Fruit fly (Drosophila melanogaster) whole organism, embryonic: Measurements from ENCODE around the gene CG15014.

Experiments
- Atf6 ChIP-seq: fragments of 200-800 bp; sonication (Bioruptor generic); IDR thresholded peaks from 2 replicates; pipeline ENCODE4 v1.3.6; 2022; ENCODE audit warnings: missing biosample characterization, missing genetic modification characterization
- Bdp1 ChIP-seq: fragments of 200-800 bp; sonication (Bioruptor generic); optimal IDR thresholded peaks from 3 replicates; lab custom pipeline; 2016; ENCODE audit warnings: missing biosample characterization, missing genetic modification characterization
- CG10321 ChIP-seq: fragments of 200-800 bp; sonication (Bioruptor generic); IDR thresholded peaks from 2 replicates; pipeline ENCODE4 v1.3.6; 2022; ENCODE audit warnings: missing biosample characterization, missing genetic modification characterization
- CG11093 ChIP-seq: fragments of 200-800 bp; sonication (Bioruptor generic); IDR thresholded peaks from 3 replicates; pipeline ENCODE4 v1.3.6; 2022; ENCODE audit warnings: missing biosample characterization, missing genetic modification characterization
- CG11456 ChIP-seq: fragments of 200-800 bp; sonication (Bioruptor generic); IDR thresholded peaks from 3 replicates; pipeline ENCODE4 v1.3.6; 2022; ENCODE audit warnings: missing biosample characterization, missing genetic modification characterization
- CG12219 ChIP-seq: fragments of 200-800 bp; sonication (Bioruptor generic); optimal IDR thresholded peaks from 3 replicates; lab custom pipeline; 2018; ENCODE audit warnings: missing biosample characterization, mild to moderate bottlenecking, missing genetic modification characterization
- CG13123 ChIP-seq: fragments of 200-800 bp; sonication (Bioruptor generic); optimal IDR thresholded peaks from 2 replicates; lab custom pipeline; 2016; ENCODE audit warnings: missing biosample characterization, missing genetic modification characterization
- CG13296 ChIP-seq: fragments of 200-800 bp; sonication (Bioruptor generic); optimal IDR thresholded peaks from 3 replicates; lab custom pipeline; 2018; ENCODE audit warnings: missing biosample characterization, mild to moderate bottlenecking, missing genetic modification characterization
- CG15011 ChIP-seq: fragments of 200-800 bp; sonication (Bioruptor generic); optimal IDR thresholded peaks from 3 replicates; lab custom pipeline; 2018; ENCODE audit warnings: missing biosample characterization, mild to moderate bottlenecking, missing genetic modification characterization
- CG16813 ChIP-seq: fragments of 200-800 bp; sonication (Bioruptor generic); IDR thresholded peaks from 3 replicates; pipeline ENCODE4 v1.3.6; 2022; ENCODE audit warnings: missing biosample characterization, missing genetic modification characterization; ENCODE audit not compliant: partially characterized antibody
- CG17568 ChIP-seq: fragments of 200-800 bp; sonication (Bioruptor generic); optimal IDR thresholded peaks from 2 replicates; lab custom pipeline; 2018; ENCODE audit warnings: missing biosample characterization, mild to moderate bottlenecking, missing genetic modification characterization, moderate library complexity
- CG17612 ChIP-seq: fragments of 200-800 bp; sonication (Bioruptor generic); IDR thresholded peaks from 2 replicates; pipeline ENCODE4 v1.3.6; 2022; ENCODE audit warnings: missing biosample characterization, missing genetic modification characterization
- CG17802 ChIP-seq: fragments of 200-800 bp; sonication (Bioruptor generic); optimal IDR thresholded peaks from 2 replicates; lab custom pipeline; 2018; ENCODE audit warnings: missing biosample characterization, mild to moderate bottlenecking, missing genetic modification characterization, moderate library complexity
- CG18262 ChIP-seq: fragments of 200-800 bp; optimal IDR thresholded peaks from 3 replicates; lab custom pipeline; 2019; ENCODE audit warnings: missing biosample characterization, mild to moderate bottlenecking, missing genetic modification characterization, moderate library complexity
- CG33213 ChIP-seq: fragments of 200-800 bp; sonication (Bioruptor generic); optimal IDR thresholded peaks from 3 replicates; lab custom pipeline; 2016; ENCODE audit warnings: missing biosample characterization, missing genetic modification characterization
- CG34376 ChIP-seq: fragments of 200-800 bp; sonication (Bioruptor generic); optimal IDR thresholded peaks from 2 replicates; lab custom pipeline; 2018; ENCODE audit warnings: missing biosample characterization, mild to moderate bottlenecking, missing genetic modification characterization
- CG42726 ChIP-seq: fragments of 200-800 bp; sonication (Bioruptor generic); IDR thresholded peaks from 2 replicates; pipeline ENCODE4 v1.3.6; 2022; ENCODE audit warnings: missing biosample characterization, missing genetic modification characterization; ENCODE audit not compliant: partially characterized antibody
- CG6272 ChIP-seq: fragments of 200-800 bp; sonication (Bioruptor generic); IDR thresholded peaks from 2 replicates; pipeline ENCODE4 v1.3.6; 2022; ENCODE audit warnings: missing biosample characterization, missing genetic modification characterization
- CG6854 ChIP-seq: fragments of 200-800 bp; sonication (Bioruptor generic); optimal IDR thresholded peaks from 3 replicates; lab custom pipeline; 2017; ENCODE audit warnings: missing biosample characterization, mild to moderate bottlenecking, missing genetic modification characterization
- CG7839 ChIP-seq: fragments of 200-800 bp; sonication (Bioruptor generic); optimal IDR thresholded peaks from 3 replicates; lab custom pipeline; 2018; ENCODE audit warnings: missing biosample characterization, mild to moderate bottlenecking, missing genetic modification characterization, moderate library complexity
- CG8765 ChIP-seq: fragments of 200-800 bp; sonication (Bioruptor generic); IDR thresholded peaks from 2 replicates; pipeline ENCODE4 v1.3.6; 2022; ENCODE audit warnings: missing biosample characterization, missing genetic modification characterization
- CG9437 ChIP-seq: fragments of 200-800 bp; sonication (Bioruptor generic); optimal IDR thresholded peaks from 2 replicates; lab custom pipeline; 2018; ENCODE audit warnings: missing biosample characterization, mild to moderate bottlenecking, missing genetic modification characterization
- CTCF ChIP-seq: fragments of 200-800 bp; sonication (Bioruptor generic); optimal IDR thresholded peaks from 2 replicates; lab custom pipeline; 2017; ENCODE audit warnings: missing biosample characterization, mild to moderate bottlenecking, missing genetic modification characterization, moderate library complexity
- Ets97D ChIP-seq: fragments of 200-800 bp; sonication (Bioruptor generic); optimal IDR thresholded peaks from 3 replicates; lab custom pipeline; 2016; ENCODE audit warnings: missing biosample characterization, missing genetic modification characterization
- Gsc ChIP-seq: fragments of 200-800 bp; sonication (Bioruptor generic); IDR thresholded peaks from 2 replicates; pipeline ENCODE4 v1.3.6; 2022; ENCODE audit warnings: missing biosample characterization, missing genetic modification characterization
- Hmr ChIP-seq: fragments of 200-800 bp; sonication (Bioruptor generic); optimal IDR thresholded peaks from 3 replicates; lab custom pipeline; 2017; ENCODE audit warnings: mild to moderate bottlenecking, missing biosample characterization, missing genetic modification reagents, missing genetic modification characterization
- Mes4 ChIP-seq: fragments of 200-800 bp; sonication (Bioruptor generic); optimal IDR thresholded peaks from 2 replicates; lab custom pipeline; 2016; ENCODE audit warnings: missing biosample characterization, missing genetic modification characterization
- NK7.1 ChIP-seq: fragments of 200-800 bp; sonication (Bioruptor generic); optimal IDR thresholded peaks from 3 replicates; lab custom pipeline; 2016; ENCODE audit warnings: missing biosample characterization, missing genetic modification characterization
- Nf-YC ChIP-seq: fragments of 200-800 bp; optimal IDR thresholded peaks from 3 replicates; lab custom pipeline; 2019; ENCODE audit warnings: missing biosample characterization, mild to moderate bottlenecking, missing genetic modification characterization, moderate library complexity
- Optix ChIP-seq: fragments of 200-800 bp; sonication (Bioruptor generic); IDR thresholded peaks from 3 replicates; pipeline ENCODE4 v1.3.6; 2022; ENCODE audit warnings: missing biosample characterization, missing genetic modification characterization
- Sox100B ChIP-seq: fragments of 200-800 bp; sonication (Bioruptor generic); optimal IDR thresholded peaks from 3 replicates; lab custom pipeline; 2018; ENCODE audit warnings: missing biosample characterization, mild to moderate bottlenecking, missing genetic modification characterization
- Vsx1 ChIP-seq: fragments of 200-800 bp; sonication (Bioruptor generic); optimal IDR thresholded peaks from 2 replicates; lab custom pipeline; 2017; ENCODE audit warnings: missing biosample characterization, mild to moderate bottlenecking, missing genetic modification characterization, missing genetic modification reagents
- Xbp1 ChIP-seq: fragments of 200-800 bp; sonication (Bioruptor generic); optimal IDR thresholded peaks from 3 replicates; lab custom pipeline; 2016; ENCODE audit warnings: missing biosample characterization, mild to moderate bottlenecking, missing genetic modification characterization
- abd-A ChIP-seq: fragments of 200-800 bp; sonication (Bioruptor generic); optimal IDR thresholded peaks from 3 replicates; lab custom pipeline; 2019; ENCODE audit warnings: missing biosample characterization, mild to moderate bottlenecking, missing genetic modification characterization, moderate library complexity
- ara ChIP-seq: fragments of 200-800 bp; sonication (Bioruptor generic); IDR thresholded peaks from 2 replicates; pipeline ENCODE4 v1.3.6; 2022; ENCODE audit warnings: missing biosample characterization, missing genetic modification characterization
- ash1 ChIP-seq: fragments of 200-800 bp; sonication (Bioruptor generic); optimal IDR thresholded peaks from 2 replicates; lab custom pipeline; 2018; ENCODE audit warnings: missing biosample characterization, mild to moderate bottlenecking, missing genetic modification characterization
- corto ChIP-seq: fragments of 200-800 bp; sonication (Bioruptor generic); optimal IDR thresholded peaks from 2 replicates; lab custom pipeline; 2016; ENCODE audit warnings: missing biosample characterization, mild to moderate bottlenecking, missing genetic modification characterization, moderate library complexity
- crc ChIP-seq: fragments of 200-800 bp; sonication (Bioruptor generic); optimal IDR thresholded peaks from 2 replicates; lab custom pipeline; 2016; ENCODE audit warnings: missing biosample characterization, missing genetic modification characterization
- dati ChIP-seq: fragments of 200-800 bp; sonication (Bioruptor generic); IDR thresholded peaks from 2 replicates; pipeline ENCODE4 v1.3.6; 2022; ENCODE audit warnings: missing biosample characterization, missing genetic modification characterization
- ewg ChIP-seq: fragments of 200-800 bp; sonication (Bioruptor generic); optimal IDR thresholded peaks from 3 replicates; lab custom pipeline; 2017; ENCODE audit warnings: mild to moderate bottlenecking, missing biosample characterization, missing genetic modification reagents, missing genetic modification characterization
- gcm ChIP-seq: fragments of 200-800 bp; sonication (Bioruptor generic); optimal IDR thresholded peaks from 2 replicates; lab custom pipeline; 2019; ENCODE audit warnings: missing biosample characterization, mild to moderate bottlenecking, missing genetic modification characterization, moderate library complexity
- hkb ChIP-seq, 2 experiments: fragments of 200-800 bp in 1 of 2; fragments of >200 bp in 1 of 2; sonication (Bioruptor generic) in 1 of 2; IDR thresholded peaks in 1 of 2; optimal IDR thresholded peaks in 1 of 2; 2 replicates each; pipeline versions ENCODE4 v1.3.6 to Lab custom; 2017 to 2022; ENCODE audit warnings: missing biosample characterization in 1 of 2, missing genetic modification characterization in 1 of 2
- jumu ChIP-seq: fragments of 200-800 bp; sonication (Bioruptor generic); optimal IDR thresholded peaks from 3 replicates; lab custom pipeline; 2016; ENCODE audit warnings: missing biosample characterization, missing genetic modification characterization
- knrl ChIP-seq: fragments of 200-800 bp; sonication (Bioruptor generic); IDR thresholded peaks from 3 replicates; pipeline ENCODE4 v1.3.6; 2022; ENCODE audit warnings: missing biosample characterization, missing genetic modification characterization; ENCODE audit not compliant: partially characterized antibody
- lilli ChIP-seq: fragments of 200-800 bp; sonication (Bioruptor generic); optimal IDR thresholded peaks from 3 replicates; lab custom pipeline; 2016; ENCODE audit warnings: missing biosample characterization, missing genetic modification characterization
- nau ChIP-seq: fragments of 200-800 bp; sonication (Bioruptor generic); optimal IDR thresholded peaks from 3 replicates; lab custom pipeline; 2017; ENCODE audit warnings: missing biosample characterization, mild to moderate bottlenecking, missing genetic modification characterization, missing genetic modification reagents
- nom ChIP-seq: fragments of 200-800 bp; sonication (Bioruptor generic); optimal IDR thresholded peaks from 2 replicates; lab custom pipeline; 2017; ENCODE audit warnings: missing biosample characterization, missing genetic modification characterization, mild to moderate bottlenecking, moderate library complexity, missing genetic modification reagents
- oc ChIP-seq: fragments of 200-800 bp; sonication (Bioruptor generic); optimal IDR thresholded peaks from 2 replicates; lab custom pipeline; 2018; ENCODE audit warnings: missing biosample characterization, mild to moderate bottlenecking, missing genetic modification characterization, moderate library complexity
- slp2 ChIP-seq: fragments of 200-800 bp; sonication (Bioruptor generic); optimal IDR thresholded peaks from 2 replicates; lab custom pipeline; 2016; ENCODE audit warnings: missing biosample characterization, missing genetic modification characterization
- sqz ChIP-seq: fragments of 200-800 bp; sonication (Bioruptor generic); optimal IDR thresholded peaks from 3 replicates; lab custom pipeline; 2018; ENCODE audit warnings: missing biosample characterization, mild to moderate bottlenecking, missing genetic modification characterization
- wdn ChIP-seq: fragments of 200-800 bp; sonication (Bioruptor generic); IDR thresholded peaks from 2 replicates; pipeline ENCODE4 v1.3.6; 2022; ENCODE audit warnings: missing biosample characterization, missing genetic modification characterization
- yki ChIP-seq: fragments of >200 bp; optimal IDR thresholded peaks from 3 replicates; lab custom pipeline; 2018

CG15014 gene

DNA sequence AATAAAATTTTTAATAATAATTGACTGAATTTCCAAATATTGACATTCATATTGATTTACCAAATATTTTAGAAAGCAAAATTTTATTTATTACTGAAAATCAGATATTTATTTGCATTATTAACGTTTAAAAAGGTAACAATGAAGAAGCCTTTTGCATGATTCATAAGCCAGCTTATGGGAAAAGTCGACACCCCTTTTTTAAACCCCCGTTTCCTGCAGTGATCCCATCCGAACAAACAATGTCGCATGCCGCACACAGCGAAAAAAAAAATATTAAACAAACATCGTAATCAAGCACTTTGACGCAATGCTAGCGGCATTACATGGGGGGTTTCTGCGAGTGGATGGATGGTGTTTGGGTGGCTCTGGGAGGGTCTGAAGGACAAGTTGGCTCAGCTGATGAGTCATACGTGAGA lies 31.6 kb upstream of the CG15014 start (continued):
- TF ChIP-seq ara (GFP tag; lab: Robert Waterston, UW) (0 out of 2 replicates have a peak, but pooled peaks have one; percentile 29), jumu (GFP tag; lab: Kevin White, UChicago) (peak; percentile 53), slp2 (no peak), CTCF (GFP tag; lab: Kevin White, UChicago) (no peak), CG11456 (GFP tag; lab: Robert Waterston, UW) (peak; percentile 61; the same call in 1 of the 3 replicates), CG42726 (no peak), nau (GFP tag; lab: Kevin White, UChicago) (no peak), CG11093 (no peak), Gsc (GFP tag; lab: Robert Waterston, UW) (no peak), yki (no peak), knrl (GFP tag; lab: Robert Waterston, UW) (no peak), CG8765 (no peak), Mes4 (GFP tag; lab: Kevin White, UChicago) (peak; percentile 22), Sox100B (GFP tag; lab: Kevin White, UChicago) (peak; percentile 46), CG17802 (tag; lab: Kevin White, UChicago) (no peak), ash1 (GFP tag; lab: Kevin White, UChicago) (no peak), gcm (GFP tag; lab: Kevin White, UChicago) (no peak), CG7839 (tag; lab: Kevin White, UChicago) (peak; percentile 51), wdn (peak; percentile 57), CG18262 (tag; lab: Kevin White, UChicago) (peak; percentile 30), hkb (optimal IDR thresholded peaks at IDR 0.05; lab: Kevin White, UChicago) (no peak), hkb (GFP tag; IDR thresholded peaks at IDR 0.05; lab: Robert Waterston, UW) (no peak), CG13123 (GFP tag; lab: Kevin White, UChicago) (no peak), Hmr (GFP tag; lab: Kevin White, UChicago) (peak; percentile 71), CG12219 (GFP tag; lab: Kevin White, UChicago) (no peak), sqz (GFP tag; lab: Kevin White, UChicago) (peak; percentile 53), NK7.1 (no peak), CG6272 (GFP tag; lab: Robert Waterston, UW) (no peak), corto (GFP tag; lab: Kevin White, UChicago) (no peak), abd-A (tag; lab: Kevin White, UChicago) (peak; percentile 63), nom (GFP tag; lab: Kevin White, UChicago) (no peak), Optix (peak; percentile 43; the same call in 1 of the 3 replicates), lilli (GFP tag; lab: Kevin White, UChicago) (peak; percentile 39), CG13296 (GFP tag; lab: Kevin White, UChicago) (no peak), Xbp1 (GFP tag; lab: Kevin White, UChicago) (peak; percentile 5), Nf-YC (tag; lab: Kevin White, UChicago) (no peak), CG17568 (peak; percentile 4), Atf6 (no peak), CG6854 (no peak), Vsx1 (peak; percentile 12), crc (GFP tag; lab: Kevin White, UChicago) (no peak), Ets97D (GFP tag; lab: Kevin White, UChicago) (no peak), CG34376 (GFP tag; lab: Kevin White, UChicago) (no peak), ewg (GFP tag; lab: Kevin White, UChicago) (no peak), Bdp1 (GFP tag; lab: Kevin White, UChicago) (no peak), dati (GFP tag; lab: Robert Waterston, UW) (no peak), oc (tag; lab: Kevin White, UChicago) (peak; percentile 59), CG15011 (GFP tag; lab: Kevin White, UChicago) (no peak), CG10321 (no peak), CG9437 (GFP tag; lab: Kevin White, UChicago) (peak; percentile 37), CG33213 (no peak), CG16813 (GFP tag; lab: Robert Waterston, UW) (no peak), CG17612 (GFP tag; lab: Robert Waterston, UW) (no peak)
